Worm (Caenorhabditis elegans): Measurements from ENCODE around the gene lir-3.

DNA sequence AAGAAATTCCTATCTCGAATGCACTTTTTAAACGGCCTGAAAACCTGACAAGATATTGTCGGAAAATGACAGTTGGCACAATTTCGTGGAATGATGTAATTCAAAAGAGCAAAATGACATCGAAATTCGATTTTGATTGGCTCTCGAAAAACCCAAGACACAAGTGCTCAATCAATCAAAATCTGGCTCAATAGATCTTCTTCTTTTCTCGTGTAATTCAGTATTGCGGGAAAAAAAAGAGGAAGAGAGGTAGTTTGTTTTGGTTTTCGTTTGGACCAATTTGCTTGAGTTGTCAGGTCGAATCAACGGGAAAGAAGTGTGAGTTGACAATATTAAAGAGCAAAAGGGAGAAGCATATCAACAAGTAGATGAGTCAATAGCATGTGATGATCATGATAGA lies 48.8 kb downstream of the lir-3 start:
- TF ChIP-seq ces-1 (GFP tag; optimal IDR thresholded peaks at IDR 0.05) = no peak
- TF ChIP-seq zip-8 (tag; optimal IDR thresholded peaks at IDR 0.05) = no peak
- TF ChIP-seq mab-5 (tag; optimal IDR thresholded peaks at IDR 0.05) = no peak
- no peak for TF ChIP-seq unc-39 (tag; optimal IDR thresholded peaks at IDR 0.05)
- TF ChIP-seq cnd-1 (tag; optimal IDR thresholded peaks at IDR 0.05) = no peak
- no peak for TF ChIP-seq lin-13 (tag; optimal IDR thresholded peaks at IDR 0.05)
- TF ChIP-seq ztf-11 (tag; optimal IDR thresholded peaks at IDR 0.05) = no peak
- TF ChIP-seq elt-3 (tag; optimal IDR thresholded peaks at IDR 0.05) = no peak
- TF ChIP-seq snpc-4 (tag; optimal IDR thresholded peaks at IDR 0.05) = no peak
- TF ChIP-seq blmp-1 (tag; optimal IDR thresholded peaks at IDR 0.05) = no peak
- no peak for TF ChIP-seq elt-1 (tag; optimal IDR thresholded peaks at IDR 0.05; ENCODE audit: borderline replicate concordance, insufficient read depth)
- TF ChIP-seq pha-4 (tag; optimal IDR thresholded peaks at IDR 0.05) = no peak
